Worm (Caenorhabditis elegans) whole organism, young adult: ENCODE results near the gene F38A5.8.
"Not testable (repeated sequence)": the region's sequence is repeated elsewhere in the genome, so short reads cannot be mapped to it uniquely, and the experiment has no call there.

ENCODE experiments used
- B0035.1 ChIP-seq: sonication (generic microtip); optimal IDR thresholded peaks from 2 replicates; lab custom pipeline; 2016; ENCODE audit warnings: missing genetic modification characterization, mild to moderate bottlenecking, missing compliant biosample characterization, missing genotype, missing genetic modification reagents
- B0336.3 ChIP-seq: fragments of 200-800 bp; sonication (Bioruptor generic); IDR thresholded peaks from 2 replicates; pipeline ENCODE4 v1.3.6; 2022; ENCODE audit warnings: missing genetic modification characterization, missing compliant biosample characterization
- C06A6.2 ChIP-seq: fragments of 200-800 bp; sonication (Bioruptor generic); conservative IDR thresholded peaks from 2 replicates; pipeline ENCODE4 v1.3.6; 2022; ENCODE audit warnings: missing genetic modification characterization, missing compliant biosample characterization
- F22D6.2 ChIP-seq: sonication (generic microtip); optimal IDR thresholded peaks from 2 replicates; lab custom pipeline; 2016; ENCODE audit warnings: mild to moderate bottlenecking, missing genetic modification characterization, missing compliant biosample characterization
- F39B2.1 ChIP-seq: fragments of 200-800 bp; sonication (Bioruptor generic); IDR thresholded peaks from 2 replicates; pipeline ENCODE4 v1.3.6; 2022; ENCODE audit warnings: missing genetic modification reagents, missing genetic modification characterization, missing compliant biosample characterization
- F57A8.1 ChIP-seq: fragments of 200-800 bp; sonication (Bioruptor generic); optimal IDR thresholded peaks from 2 replicates; lab custom pipeline; 2018; ENCODE audit warnings: mild to moderate bottlenecking, missing genetic modification characterization, moderate library complexity, missing compliant biosample characterization
- F57C9.4 ChIP-seq: sonication (generic microtip); optimal IDR thresholded peaks from 2 replicates; lab custom pipeline; 2017; ENCODE audit warnings: mild to moderate bottlenecking, missing genetic modification characterization, missing compliant biosample characterization
- Y53G8AR.9 ChIP-seq: fragments of 200-800 bp; sonication (Bioruptor generic); conservative IDR thresholded peaks from 2 replicates; pipeline ENCODE4 v1.3.6; 2022; ENCODE audit warnings: missing genetic modification reagents, missing genetic modification characterization, missing compliant biosample characterization
- Y95B8A.8 ChIP-seq: fragments of 200-800 bp; sonication (Bioruptor generic); IDR thresholded peaks from 2 replicates; pipeline ENCODE4 v1.3.6; 2022; ENCODE audit warnings: missing genetic modification reagents, missing genetic modification characterization, missing compliant biosample characterization
- akir-1 ChIP-seq: fragments of 200-800 bp; sonication (Bioruptor generic); optimal IDR thresholded peaks from 2 replicates; lab custom pipeline; 2018; ENCODE audit warnings: mild to moderate bottlenecking, missing genetic modification characterization, moderate library complexity, missing compliant biosample characterization
- atf-7 ChIP-seq: sonication (generic microtip); optimal IDR thresholded peaks from 2 replicates; lab custom pipeline; 2017; ENCODE audit warnings: mild to moderate bottlenecking, missing genetic modification characterization, missing compliant biosample characterization
- attf-3 ChIP-seq: fragments of 200-800 bp; sonication (Bioruptor generic); conservative IDR thresholded peaks from 2 replicates; pipeline ENCODE4 v1.3.6; 2022; ENCODE audit warnings: missing genetic modification reagents, missing genetic modification characterization, missing compliant biosample characterization
- cebp-1 ChIP-seq, 2 experiments: fragments of 200-800 bp in 1 of 2; sonication (Bioruptor generic) in 1 of 2; sonication (generic microtip) in 1 of 2; IDR thresholded peaks in 1 of 2; optimal IDR thresholded peaks in 1 of 2; 2 replicates each; pipeline versions ENCODE4 v1.3.6 to Lab custom; 2017 to 2022; ENCODE audit warnings: missing compliant biosample characterization in 2 of 2, missing genetic modification characterization in 2 of 2, mild to moderate bottlenecking in 1 of 2, missing genetic modification reagents in 1 of 2, moderate library complexity in 1 of 2
- ceh-79 ChIP-seq: sonication (generic microtip); optimal IDR thresholded peaks from 2 replicates; lab custom pipeline; 2017; ENCODE audit warnings: mild to moderate bottlenecking, missing genetic modification characterization, missing compliant biosample characterization
- efl-1 ChIP-seq: fragments of 150-350 bp; optimal IDR thresholded peaks from 2 replicates; lab custom pipeline; 2014; ENCODE audit warnings: missing biosample characterization, missing genetic modification reagents, missing genetic modification characterization
- egrh-3 ChIP-seq: fragments of 200-800 bp; sonication (Bioruptor generic); IDR thresholded peaks from 2 replicates; pipeline ENCODE4 v1.3.6; 2022; ENCODE audit warnings: missing genetic modification reagents, missing genetic modification characterization, missing compliant biosample characterization
- ekl-4 ChIP-seq: fragments of 200-800 bp; sonication (Bioruptor generic); IDR thresholded peaks from 2 replicates; pipeline ENCODE4 v1.3.6; 2022; ENCODE audit warnings: missing genetic modification reagents, missing genetic modification characterization, missing compliant biosample characterization
- ets-4 ChIP-seq: fragments of 200-800 bp; sonication (Bioruptor generic); optimal IDR thresholded peaks from 2 replicates; lab custom pipeline; 2018; ENCODE audit warnings: mild to moderate bottlenecking, missing genetic modification characterization, missing compliant biosample characterization
- hmg-1.2 ChIP-seq: fragments of 200-800 bp; sonication (Bioruptor generic); IDR thresholded peaks from 2 replicates; pipeline ENCODE4 v1.3.6; 2022; ENCODE audit warnings: missing genetic modification reagents, missing genetic modification characterization, missing compliant biosample characterization
- hsf-1 ChIP-seq: fragments of 200-800 bp; sonication (Bioruptor generic); IDR thresholded peaks from 2 replicates; pipeline ENCODE4 v1.3.6; 2022; ENCODE audit warnings: missing genetic modification reagents, missing genetic modification characterization, missing compliant biosample characterization
- lin-40 ChIP-seq: sonication (generic microtip); optimal IDR thresholded peaks from 2 replicates; lab custom pipeline; 2016; ENCODE audit warnings: missing genetic modification characterization, mild to moderate bottlenecking, missing compliant biosample characterization, missing genotype, missing genetic modification reagents
- madf-10 ChIP-seq: sonication (generic microtip); optimal IDR thresholded peaks from 2 replicates; lab custom pipeline; 2016; ENCODE audit warnings: mild to moderate bottlenecking, missing genetic modification characterization, missing compliant biosample characterization
- madf-6 ChIP-seq: fragments of 200-800 bp; sonication (Bioruptor generic); IDR thresholded peaks from 2 replicates; pipeline ENCODE4 v1.3.6; 2022; ENCODE audit warnings: missing genetic modification reagents, missing genetic modification characterization, missing compliant biosample characterization
- mxl-1 ChIP-seq: sonication (generic microtip); optimal IDR thresholded peaks from 2 replicates; lab custom pipeline; 2016; ENCODE audit warnings: missing genetic modification characterization, missing compliant biosample characterization
- nfya-1 ChIP-seq: sonication (generic microtip); optimal IDR thresholded peaks from 2 replicates; lab custom pipeline; 2017; ENCODE audit warnings: antibody characterized with exemption, missing compliant biosample characterization, missing genetic modification characterization, borderline replicate concordance; ENCODE audit not compliant: insufficient read depth
- nfyb-1 ChIP-seq: fragments of 200-800 bp; sonication (Bioruptor generic); IDR thresholded peaks from 2 replicates; pipeline ENCODE4 v1.3.6; 2022; ENCODE audit warnings: missing genetic modification reagents, missing genetic modification characterization, missing compliant biosample characterization
- nhr-120 ChIP-seq: fragments of 200-800 bp; sonication (Bioruptor generic); IDR thresholded peaks from 2 replicates; pipeline ENCODE4 v1.3.6; 2022; ENCODE audit warnings: missing genetic modification characterization, missing compliant biosample characterization
- nhr-179 ChIP-seq: sonication (generic microtip); optimal IDR thresholded peaks from 2 replicates; lab custom pipeline; 2016; ENCODE audit warnings: mild to moderate bottlenecking, missing genetic modification characterization, missing compliant biosample characterization
- repo-1 ChIP-seq: sonication (generic microtip); optimal IDR thresholded peaks from 2 replicates; lab custom pipeline; 2017; ENCODE audit warnings: mild to moderate bottlenecking, missing genetic modification characterization, missing compliant biosample characterization
- rpc-1 ChIP-seq, 2 experiments: fragments of 150-350 bp in 1 of 2; sonication (generic microtip) in 1 of 2; optimal IDR thresholded peaks; 2 replicates each; lab custom pipeline; 2014 to 2018; ENCODE audit warnings: missing biosample characterization in 1 of 2, missing genetic modification characterization in 1 of 2, missing genetic modification reagents in 1 of 2, missing genotype in 1 of 2
- snpc-1.1 ChIP-seq: sonication (generic microtip); optimal IDR thresholded peaks from 2 replicates; lab custom pipeline; 2017; ENCODE audit warnings: missing genetic modification characterization, mild to moderate bottlenecking, missing compliant biosample characterization, antibody characterized with exemption, moderate library complexity, missing genotype, missing genetic modification reagents; ENCODE audit not compliant: insufficient read depth
- snpc-1.3 ChIP-seq: sonication (generic microtip); optimal IDR thresholded peaks from 2 replicates; lab custom pipeline; 2017; ENCODE audit warnings: missing genetic modification characterization, mild to moderate bottlenecking, missing compliant biosample characterization, antibody characterized with exemption, moderate library complexity, missing genotype, missing genetic modification reagents; ENCODE audit not compliant: insufficient read depth
- snpc-3.4 ChIP-seq: sonication (generic microtip); optimal IDR thresholded peaks from 2 replicates; lab custom pipeline; 2017; ENCODE audit warnings: missing genetic modification characterization, mild to moderate bottlenecking, missing compliant biosample characterization, antibody characterized with exemption, moderate library complexity, missing genotype, missing genetic modification reagents
- snpc-4 ChIP-seq, 5 experiments: fragments of 150-350 bp in 1 of 5; sonication (generic microtip) in 4 of 5; optimal IDR thresholded peaks; 2 replicates each; lab custom pipeline; 2014 to 2018; ENCODE audit warnings: missing genetic modification characterization in 5 of 5, missing biosample characterization in 3 of 5, antibody characterized with exemption in 2 of 5, mild to moderate bottlenecking in 2 of 5, missing compliant biosample characterization in 2 of 5, missing genotype in 2 of 5, moderate library complexity in 2 of 5, missing genetic modification reagents in 1 of 5
- tlf-1 ChIP-seq: fragments of 200-800 bp; sonication (Bioruptor generic); optimal IDR thresholded peaks from 2 replicates; lab custom pipeline; 2018; ENCODE audit warnings: mild to moderate bottlenecking, missing genetic modification characterization, missing compliant biosample characterization
- ztf-22 ChIP-seq: fragments of 200-800 bp; sonication (Bioruptor generic); optimal IDR thresholded peaks from 2 replicates; lab custom pipeline; 2018; ENCODE audit warnings: mild to moderate bottlenecking, missing genetic modification characterization, moderate library complexity, missing compliant biosample characterization
- ztf-28 ChIP-seq: fragments of 200-800 bp; sonication (Bioruptor generic); IDR thresholded peaks from 2 replicates; pipeline ENCODE4 v1.3.6; 2022; ENCODE audit warnings: missing genetic modification reagents, missing genetic modification characterization, missing compliant biosample characterization
- ztf-6 ChIP-seq: fragments of 200-800 bp; sonication (Bioruptor generic); IDR thresholded peaks from 2 replicates; pipeline ENCODE4 v1.3.6; 2022; ENCODE audit warnings: missing genetic modification reagents, missing genetic modification characterization, missing compliant biosample characterization

The F38A5.8 gene

DNA sequence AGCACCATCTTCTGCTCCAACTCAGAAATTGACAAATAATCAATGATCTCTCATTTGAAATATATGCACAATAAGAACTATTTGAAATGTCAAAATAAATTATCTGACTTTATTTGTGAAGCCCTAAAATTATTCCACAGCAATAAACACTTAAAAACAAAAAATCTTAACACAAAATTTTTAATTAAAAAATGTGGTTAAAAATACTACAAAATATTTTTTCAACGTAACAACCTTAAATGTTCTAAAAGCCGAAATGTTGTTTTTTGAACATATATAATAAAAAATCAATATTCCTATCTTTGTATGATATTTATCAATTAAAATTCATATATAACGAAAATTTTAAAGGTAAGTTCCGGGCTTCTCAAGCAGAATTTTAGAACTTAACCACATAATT is at the start of gene F38A5.8:
TSS of gene F38A5.8 (plus strand) at position 301 of the 400 bp plus-strand sequence.
- TF ChIP-seq F39B2.1 (no peak), F57C9.4 (tag; lab: Kevin White, UChicago) (no peak), ztf-6 (GFP tag; lab: Robert Waterston, UW) (no peak), snpc-4 (GFP tag; optimal IDR thresholded peaks at IDR 0.05; lab: Kevin White, UChicago) (no peak), snpc-4 (tag; optimal IDR thresholded peaks at IDR 0.05; lab: Kevin White, UChicago) (no peak), nhr-120 (GFP tag; lab: Robert Waterston, UW) (no peak)
- TF ChIP-seq, all 124 proteins: peak for 0

ce11 chrIV:6551359-6552031 is 48.1 kb upstream of the F38A5.8 start:
- not testable (repeated sequence) for TF ChIP-seq snpc-4 (GFP tag; optimal IDR thresholded peaks at IDR 0.05; lab: Kevin White, UChicago); rpc-1 (optimal IDR thresholded peaks at IDR 0.05; lab: Kevin White, UChicago)
- TF ChIP-seq snpc-4 (tag; optimal IDR thresholded peaks at IDR 0.05; lab: Kevin White, UChicago): peak in 1 of 4 experiments; percentile 5
- TF ChIP-seq rpc-1 (tag; optimal IDR thresholded peaks at IDR 0.05; lab: Kevin White, UChicago): peak; percentile 57

DNA sequence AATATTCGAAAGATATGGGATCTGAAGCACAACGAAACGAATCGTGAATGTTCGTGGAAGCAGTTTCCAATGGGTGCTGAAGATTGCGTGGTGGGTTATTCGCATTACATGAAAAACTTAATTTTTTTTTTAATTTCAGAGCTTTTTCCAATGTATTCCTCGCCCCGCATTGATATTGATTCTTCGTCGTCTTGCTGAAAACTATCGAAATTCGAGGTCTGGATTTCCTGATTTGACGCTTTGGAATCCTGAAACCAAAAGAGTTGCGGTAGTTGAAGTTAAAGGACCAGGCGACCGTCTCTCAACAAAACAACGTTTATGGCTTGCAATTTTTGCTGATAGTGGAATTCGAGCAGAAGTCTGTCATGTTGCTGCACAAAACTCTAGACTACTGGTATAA is 47.5 kb upstream of the F38A5.8 start:
- TF ChIP-seq Y95B8A.8: 0 out of 2 replicates have a peak, but pooled peaks have one; percentile 22
- TF ChIP-seq madf-6 (GFP tag; lab: Robert Waterston, UW): 0 out of 2 replicates have a peak, but pooled peaks have one; percentile 29
- TF ChIP-seq hmg-1.2: 0 out of 2 replicates have a peak, but pooled peaks have one; percentile 12
- TF ChIP-seq Y53G8AR.9 (GFP tag; lab: Robert Waterston, UW): 0 out of 2 replicates have a peak, but pooled peaks have one; percentile 23
- TF ChIP-seq snpc-1.3 (tag; lab: Kevin White, UChicago): no peak
- TF ChIP-seq snpc-4 (GFP tag; optimal IDR thresholded peaks at IDR 0.05; lab: Kevin White, UChicago): no peak
- peak in 1 of 4 experiments; percentile 9 for TF ChIP-seq snpc-4 (tag; optimal IDR thresholded peaks at IDR 0.05; lab: Kevin White, UChicago)
- peak; percentile 56 for TF ChIP-seq repo-1 (tag; lab: Kevin White, UChicago)
- no peak for TF ChIP-seq ets-4 (GFP tag; lab: Kevin White, UChicago)
- peak; percentile 48; the same call in 1 of the 2 replicates for TF ChIP-seq B0336.3 (GFP tag; lab: Robert Waterston, UW)
- TF ChIP-seq nfyb-1: 0 out of 2 replicates have a peak, but pooled peaks have one; percentile 7
- 0 out of 2 replicates have a peak, but pooled peaks have one; percentile 10 for TF ChIP-seq hsf-1 (GFP tag; lab: Robert Waterston, UW)
- peak; percentile 6 for TF ChIP-seq ztf-22 (GFP tag; lab: Kevin White, UChicago)
- no peak for TF ChIP-seq efl-1 (GFP tag; lab: Kevin White, UChicago)
- no peak for TF ChIP-seq cebp-1 (GFP tag; IDR thresholded peaks at IDR 0.05; lab: Robert Waterston, UW)
- TF ChIP-seq cebp-1 (tag; optimal IDR thresholded peaks at IDR 0.05; lab: Kevin White, UChicago): peak; percentile 27

DNA sequence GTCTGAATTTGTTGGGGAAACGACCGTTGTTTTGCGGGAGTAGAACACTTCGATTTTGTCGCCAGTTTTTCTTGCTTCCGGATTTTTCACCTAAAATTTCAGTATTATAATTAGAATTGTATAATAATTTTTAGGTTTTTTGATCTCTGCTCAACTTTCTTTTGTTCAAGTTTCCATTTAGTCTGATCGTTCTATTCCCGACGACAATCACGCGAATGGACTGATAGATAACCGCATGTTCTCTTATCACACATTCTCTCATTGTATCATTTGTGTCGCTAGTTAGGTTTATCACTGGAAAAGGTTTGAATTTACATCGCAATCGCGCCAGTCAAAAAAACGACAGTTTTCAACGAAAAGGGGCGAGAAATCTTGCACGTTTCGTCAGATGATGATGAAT is 44.7 kb upstream of the F38A5.8 start:
- no peak for TF ChIP-seq nhr-179 (tag; lab: Kevin White, UChicago)
- TF ChIP-seq nfya-1 (tag; lab: Kevin White, UChicago): no peak
- TF ChIP-seq cebp-1 (GFP tag; IDR thresholded peaks at IDR 0.05; lab: Robert Waterston, UW): no peak
- TF ChIP-seq cebp-1 (tag; optimal IDR thresholded peaks at IDR 0.05; lab: Kevin White, UChicago): peak; percentile 31
- TF ChIP-seq akir-1 (GFP tag; lab: Kevin White, UChicago): no peak
- peak; percentile 44 for TF ChIP-seq madf-10 (tag; lab: Kevin White, UChicago)
- TF ChIP-seq B0035.1 (tag; lab: Kevin White, UChicago): no peak
- TF ChIP-seq F57A8.1 (GFP tag; lab: Kevin White, UChicago): no peak
- TF ChIP-seq ekl-4 (GFP tag; lab: Robert Waterston, UW): 0 out of 2 replicates have a peak, but pooled peaks have one; percentile 29
- TF ChIP-seq lin-40: no peak
- TF ChIP-seq hsf-1 (GFP tag; lab: Robert Waterston, UW): no peak
- TF ChIP-seq F22D6.2 (tag; lab: Kevin White, UChicago): no peak
- no peak for TF ChIP-seq snpc-1.3 (tag; lab: Kevin White, UChicago)
- no peak for TF ChIP-seq mxl-1
- no peak for TF ChIP-seq attf-3
- no peak for TF ChIP-seq C06A6.2
- no peak for TF ChIP-seq F39B2.1
- peak; percentile 28 for TF ChIP-seq atf-7 (tag; lab: Kevin White, UChicago)
- TF ChIP-seq snpc-3.4: no peak
- TF ChIP-seq snpc-1.1 (tag; lab: Kevin White, UChicago): no peak
- no peak for TF ChIP-seq ztf-28
- no peak for TF ChIP-seq egrh-3 (GFP tag; lab: Robert Waterston, UW)
- no peak for TF ChIP-seq ceh-79 (tag; lab: Kevin White, UChicago)
- TF ChIP-seq tlf-1 (GFP tag; lab: Kevin White, UChicago): no peak
